Fruit fly (Drosophila melanogaster): Measurements from ENCODE around the gene TotC.

Gene TotC

DNA sequence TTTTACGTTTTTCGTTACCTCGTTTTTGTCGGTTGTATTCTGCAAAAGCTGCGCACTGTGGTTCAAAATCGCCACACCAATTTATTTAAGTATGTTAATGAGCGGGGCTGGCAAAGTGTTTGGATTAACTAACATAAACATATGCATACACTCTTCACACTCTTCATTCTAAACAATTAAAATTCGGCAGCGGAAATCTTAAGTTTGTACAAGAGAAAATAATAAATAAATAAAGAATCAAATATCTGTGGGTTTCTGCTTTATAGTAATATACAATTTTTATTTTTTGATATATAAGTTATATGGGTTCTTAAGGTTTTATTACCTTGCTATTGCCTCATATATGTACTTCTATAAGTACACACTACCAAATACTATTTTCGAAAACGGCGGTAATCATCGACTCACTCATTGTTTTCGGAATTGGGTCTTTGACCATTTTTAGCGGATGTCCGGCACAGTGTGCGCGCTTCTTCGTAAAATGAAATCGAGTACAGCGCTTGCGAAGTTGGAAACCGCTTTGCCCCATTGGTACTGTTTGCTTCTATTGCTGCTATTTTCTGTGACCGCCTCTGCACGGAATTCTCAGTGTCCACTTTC, 36.4 kb upstream of the TotC start:
- TF ChIP-seq CG14655 (GFP tag; optimal IDR thresholded peaks at IDR 0.05): peak; percentile 72
- TF ChIP-seq Pif1B (GFP tag; optimal IDR thresholded peaks at IDR 0.05): peak; percentile 8
- TF ChIP-seq CG12605 (GFP tag; IDR thresholded peaks at IDR 0.05): no peak
- no peak for TF ChIP-seq Ets98B (GFP tag; IDR thresholded peaks at IDR 0.05)
- TF ChIP-seq CG15710 (tag; optimal IDR thresholded peaks at IDR 0.05): peak; percentile 6
- TF ChIP-seq Pif1A (GFP tag; optimal IDR thresholded peaks at IDR 0.05): peak; percentile 17
- TF ChIP-seq CG17806 (tag; optimal IDR thresholded peaks at IDR 0.05): peak; percentile 0
- no peak for TF ChIP-seq CG13204 (GFP tag; optimal IDR thresholded peaks at IDR 0.05)
- no peak for TF ChIP-seq CG10348 (GFP tag; IDR thresholded peaks at IDR 0.05)
- peak; percentile 49 for TF ChIP-seq CG8301 (tag; optimal IDR thresholded peaks at IDR 0.05)
- TF ChIP-seq D1 (tag; optimal IDR thresholded peaks at IDR 0.05): no peak
- TF ChIP-seq CG4496 (GFP tag; IDR thresholded peaks at IDR 0.05): 0 out of 3 replicates have a peak, but pooled peaks have one; percentile 23

DNA sequence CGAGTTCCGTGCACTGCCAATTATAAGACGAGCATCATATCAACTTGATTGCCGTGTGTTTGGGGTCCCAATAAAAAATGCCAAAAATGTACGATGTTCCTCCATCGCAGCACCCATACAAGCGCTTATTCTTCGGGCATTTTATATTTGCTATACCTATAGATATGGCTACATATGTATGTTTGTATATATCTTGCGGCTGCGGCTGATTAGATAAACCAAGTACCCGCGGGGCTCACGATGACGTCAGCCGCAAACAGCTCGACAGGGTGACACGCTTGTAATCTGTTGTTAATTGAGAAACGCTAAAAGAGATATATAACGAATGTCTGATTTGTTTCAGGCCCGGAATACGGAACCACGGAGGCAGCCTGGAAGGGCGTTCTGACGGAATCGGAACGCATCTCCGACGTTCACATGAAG, 35.5 kb upstream of the TotC start:
- TF ChIP-seq rn (GFP tag; IDR thresholded peaks at IDR 0.05) (no peak), CG4496 (GFP tag; IDR thresholded peaks at IDR 0.05) (no peak), Pif1B (GFP tag; optimal IDR thresholded peaks at IDR 0.05) (no peak), CG14655 (GFP tag; optimal IDR thresholded peaks at IDR 0.05) (no peak), fd96Ca (GFP tag; IDR thresholded peaks at IDR 0.05) (no peak)

- TF ChIP-seq CG14655 (GFP tag; optimal IDR thresholded peaks at IDR 0.05) (no peak), gl (tag; optimal IDR thresholded peaks at IDR 0.05) (no peak), CG17806 (tag; optimal IDR thresholded peaks at IDR 0.05) (no peak), CG10348 (GFP tag; IDR thresholded peaks at IDR 0.05) (no peak), Pif1A (GFP tag; optimal IDR thresholded peaks at IDR 0.05) (no peak), CG34367 (tag; optimal IDR thresholded peaks at IDR 0.05) (no peak), CG13204 (GFP tag; optimal IDR thresholded peaks at IDR 0.05) (no peak), rn (GFP tag; IDR thresholded peaks at IDR 0.05) (no peak), CG12605 (GFP tag; IDR thresholded peaks at IDR 0.05) (no peak), CG8301 (tag; optimal IDR thresholded peaks at IDR 0.05) (no peak), Pif1B (GFP tag; optimal IDR thresholded peaks at IDR 0.05) (no peak), CG15710 (tag; optimal IDR thresholded peaks at IDR 0.05) (no peak), Ets98B (GFP tag; IDR thresholded peaks at IDR 0.05) (no peak), fd96Ca (GFP tag; IDR thresholded peaks at IDR 0.05) (no peak)
These were observed 34.0 kb upstream of the TotC start for dm6 chr3R:20838787-20839186.

DNA sequence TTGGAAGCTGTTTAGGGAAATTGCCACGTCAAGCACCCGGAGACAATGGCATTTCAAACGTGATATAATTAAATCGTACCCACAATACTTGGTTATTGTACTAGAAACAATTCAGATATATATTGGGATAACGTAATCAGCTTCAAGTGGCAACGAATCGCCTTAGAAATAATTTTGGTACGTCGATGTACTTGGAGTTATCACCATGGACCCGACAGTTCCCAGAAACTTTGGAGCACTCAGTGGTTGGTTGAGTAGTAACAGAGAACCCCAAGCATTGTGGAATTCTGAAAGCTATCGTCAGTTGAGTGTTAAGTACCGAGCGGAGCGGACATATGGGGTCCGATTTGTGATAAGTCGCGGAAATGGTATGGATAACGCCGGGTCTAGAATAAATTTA, 30.9 kb upstream of the TotC start, which contains the start of gene CG15695:
TSS of gene CG15695 (plus strand) at position 301 of the 400 bp plus-strand sequence.
- TF ChIP-seq CG15710 (tag; optimal IDR thresholded peaks at IDR 0.05) (no peak), Snoo (tag; optimal IDR thresholded peaks at IDR 0.05) (no peak), D1 (tag; optimal IDR thresholded peaks at IDR 0.05) (no peak), CG17806 (tag; optimal IDR thresholded peaks at IDR 0.05) (no peak)

DNA sequence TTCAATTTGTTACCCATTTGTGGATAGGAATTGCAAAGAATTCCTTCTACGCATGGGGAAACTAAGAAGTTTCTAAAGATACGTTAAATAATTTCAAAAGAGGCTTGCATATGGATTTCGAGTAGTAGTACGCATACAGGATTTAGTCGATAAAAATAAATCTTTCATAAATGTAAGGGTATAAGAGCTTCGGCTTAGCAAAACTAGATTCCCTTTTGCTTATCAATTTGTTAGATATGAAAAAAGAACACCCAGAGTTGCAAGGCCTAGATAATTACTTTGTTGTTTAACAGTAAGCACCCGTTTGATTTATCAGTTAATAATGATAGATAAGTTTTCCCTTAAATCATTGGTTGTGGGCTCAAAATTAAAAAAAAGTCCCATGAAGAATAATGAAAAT, 27.3 kb upstream of the TotC start:
- TF ChIP-seq CG17806 (tag; optimal IDR thresholded peaks at IDR 0.05) (no peak), gl (tag; optimal IDR thresholded peaks at IDR 0.05) (no peak), D1 (tag; optimal IDR thresholded peaks at IDR 0.05) (no peak), CG10348 (GFP tag; IDR thresholded peaks at IDR 0.05) (no peak), Snoo (tag; optimal IDR thresholded peaks at IDR 0.05) (no peak), EcR (GFP tag; optimal IDR thresholded peaks at IDR 0.05) (no peak), CG8159 (tag; optimal IDR thresholded peaks at IDR 0.05) (no peak), CG32121 (GFP tag; IDR thresholded peaks at IDR 0.05) (no peak), CG8301 (tag; optimal IDR thresholded peaks at IDR 0.05) (no peak), rn (GFP tag; IDR thresholded peaks at IDR 0.05) (no peak), CG14655 (GFP tag; optimal IDR thresholded peaks at IDR 0.05) (no peak), CG15710 (tag; optimal IDR thresholded peaks at IDR 0.05) (no peak), CG12605 (GFP tag; IDR thresholded peaks at IDR 0.05) (no peak), CG4496 (GFP tag; IDR thresholded peaks at IDR 0.05) (no peak), Pif1B (GFP tag; optimal IDR thresholded peaks at IDR 0.05) (no peak), Pif1A (GFP tag; optimal IDR thresholded peaks at IDR 0.05) (no peak), fd96Ca (GFP tag; IDR thresholded peaks at IDR 0.05) (no peak), Ets98B (GFP tag; IDR thresholded peaks at IDR 0.05) (no peak), CG13204 (GFP tag; optimal IDR thresholded peaks at IDR 0.05) (no peak), CG9948 (tag; optimal IDR thresholded peaks at IDR 0.05) (no peak)

DNA sequence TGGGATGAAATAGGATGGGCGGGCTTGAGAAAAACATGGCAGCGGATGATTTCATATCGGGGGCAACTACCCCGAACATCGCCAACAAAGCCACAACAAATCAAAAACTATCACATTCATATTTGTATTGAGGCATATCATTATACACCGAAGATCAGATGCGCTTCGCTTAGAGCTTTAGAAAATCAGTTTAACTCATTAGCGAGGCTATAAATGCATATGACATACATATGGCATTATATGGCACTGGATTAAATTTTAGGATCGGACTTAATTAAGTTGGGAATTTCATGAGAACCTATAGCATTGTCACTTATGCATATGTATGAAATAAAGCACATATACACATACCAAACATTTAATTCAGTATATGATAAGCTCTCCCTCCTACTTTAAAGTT, 26.5 kb upstream of the TotC start:
- TF ChIP-seq gl (tag; optimal IDR thresholded peaks at IDR 0.05) (no peak), CG13204 (GFP tag; optimal IDR thresholded peaks at IDR 0.05) (no peak), EcR (GFP tag; optimal IDR thresholded peaks at IDR 0.05) (no peak), CG10348 (GFP tag; IDR thresholded peaks at IDR 0.05) (no peak), Pif1A (GFP tag; optimal IDR thresholded peaks at IDR 0.05) (no peak), CG8159 (tag; optimal IDR thresholded peaks at IDR 0.05) (no peak), CG4496 (GFP tag; IDR thresholded peaks at IDR 0.05) (no peak), Snoo (tag; optimal IDR thresholded peaks at IDR 0.05) (no peak), fd96Ca (GFP tag; IDR thresholded peaks at IDR 0.05) (no peak), rn (GFP tag; IDR thresholded peaks at IDR 0.05) (no peak), Ets98B (GFP tag; IDR thresholded peaks at IDR 0.05) (no peak), CG14655 (GFP tag; optimal IDR thresholded peaks at IDR 0.05) (no peak)

dm6 chr3R:20846768-20847167, 26.0 kb upstream of the TotC start, which contains the start of gene CG15696:
Gene CG15696 (plus strand): TSS chr3R:20847068.
- TF ChIP-seq CG34367 (tag; optimal IDR thresholded peaks at IDR 0.05) (no peak), CG10348 (GFP tag; IDR thresholded peaks at IDR 0.05) (no peak), CG32121 (GFP tag; IDR thresholded peaks at IDR 0.05) (no peak)
